Fruit fly (Drosophila melanogaster) whole organism: ENCODE data around the gene kis.

Experiments
- EcR ChIP-seq, 2 experiments: fragments of >200 bp; optimal IDR thresholded peaks; 2 replicates each; lab custom pipeline; 2017; ENCODE audit warnings: missing biosample characterization in 2 of 2, missing genetic modification characterization in 2 of 2, missing genetic modification reagents in 2 of 2
- pan ChIP-seq: fragments of >200 bp; optimal IDR thresholded peaks from 2 replicates; lab custom pipeline; 2017
- psq ChIP-seq: fragments of >200 bp; optimal IDR thresholded peaks from 2 replicates; lab custom pipeline; 2017

DNA sequence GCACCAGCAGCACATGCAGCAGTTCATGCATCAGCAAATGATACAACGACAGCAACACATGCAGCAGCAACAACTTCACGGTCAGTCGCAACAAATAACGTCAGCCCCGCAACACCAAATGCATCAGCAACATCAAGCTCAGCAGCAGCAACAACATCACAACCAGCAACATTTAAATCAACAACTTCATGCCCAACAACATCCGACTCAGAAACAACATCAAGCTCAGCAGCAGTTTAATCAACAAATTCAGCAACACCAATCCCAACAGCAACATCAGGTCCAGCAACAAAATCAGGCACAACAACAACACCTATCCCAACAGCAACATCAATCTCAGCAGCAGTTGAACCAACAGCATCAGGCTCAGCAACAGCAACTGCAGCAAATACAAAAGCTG lies 55.0 kb downstream of the kis start:
- TF ChIP-seq EcR (GFP tag; optimal IDR thresholded peaks at IDR 0.05; lab: Kevin White, UChicago) (no peak), pan (no peak), psq (lab: Kevin White, UChicago) (no peak)
